Fruit fly (Drosophila melanogaster): ENCODE data around the gene CG5555.

CG5555 gene

dm6 chr3R:19180263-19180893 is at the start of gene CG5555, which contains the start of gene myd (continued):
- TF ChIP-seq CG10631 (GFP tag; optimal IDR thresholded peaks at IDR 0.05) (no peak), Blimp-1 (GFP tag; optimal IDR thresholded peaks at IDR 0.05) (peak; percentile 89), CG6276 (GFP tag; optimal IDR thresholded peaks at IDR 0.05) (no peak), Ets21C (GFP tag; optimal IDR thresholded peaks at IDR 0.05) (peak; percentile 45), acj6 (GFP tag; optimal IDR thresholded peaks at IDR 0.05) (peak; percentile 53), cyc (GFP tag; optimal IDR thresholded peaks at IDR 0.05) (peak; percentile 39), Smox (GFP tag; optimal IDR thresholded peaks at IDR 0.05) (no peak), CG6854 (GFP tag; optimal IDR thresholded peaks at IDR 0.05) (no peak), CG1621 (tag; optimal IDR thresholded peaks at IDR 0.05) (peak; percentile 33)

dm6 chr3R:19229245-19229644 is 48.9 kb upstream of the CG5555 start, which contains the start of the genes CG5250 and Polr2M:
CG5250 (minus strand) TSS chr3R:19229276.
Polr2M (plus strand) TSS chr3R:19229463.
- TF ChIP-seq CG31627 (GFP tag; optimal IDR thresholded peaks at IDR 0.05), result no peak
- TF ChIP-seq Gug (GFP tag; IDR thresholded peaks at IDR 0.05), result no peak
- no peak for TF ChIP-seq dac (GFP tag; optimal IDR thresholded peaks at IDR 0.05)
- TF ChIP-seq fkh (GFP tag; optimal IDR thresholded peaks at IDR 0.05), result no peak
- no peak for TF ChIP-seq Lpt (GFP tag; optimal IDR thresholded peaks at IDR 0.05)
- TF ChIP-seq Ets21C (GFP tag; optimal IDR thresholded peaks at IDR 0.05), result no peak

DNA sequence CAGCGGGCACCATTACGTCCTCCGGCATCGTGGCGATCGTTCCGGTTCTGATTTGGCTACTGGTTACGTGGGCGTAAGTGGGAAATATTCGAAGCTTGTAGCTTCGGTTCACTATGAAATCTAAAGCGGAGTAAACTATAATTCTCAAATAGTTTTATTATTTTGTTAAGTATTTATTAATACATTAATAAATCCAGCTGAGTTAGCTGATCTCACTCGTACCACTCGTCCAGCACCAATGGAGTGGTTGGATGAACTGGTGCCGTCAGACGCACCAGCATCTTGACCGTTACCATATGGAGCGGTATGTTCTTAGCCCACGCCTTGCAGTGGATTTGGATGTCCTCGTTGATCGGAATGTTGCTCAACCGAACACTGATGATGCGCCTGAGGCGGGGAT is 47.7 kb upstream of the CG5555 start, which contains the start of gene CG11703:
Gene CG11703 (minus strand): TSS at position 101 of the 400 bp plus-strand sequence.
- TF ChIP-seq ss (GFP tag; optimal IDR thresholded peaks at IDR 0.05) (no peak), CG10631 (GFP tag; optimal IDR thresholded peaks at IDR 0.05) (no peak), CG6854 (GFP tag; optimal IDR thresholded peaks at IDR 0.05) (no peak)

dm6 chr3R:19226137-19226873 is 46.0 kb upstream of the CG5555 start, which contains the start of gene vib:
vib (minus strand) TSS chr3R:19226651.
- TF ChIP-seq Ets96B (tag; optimal IDR thresholded peaks at IDR 0.05), result peak; percentile 48
- TF ChIP-seq CG6792 (GFP tag; optimal IDR thresholded peaks at IDR 0.05), result peak; percentile 13
- TF ChIP-seq CG31627 (GFP tag; optimal IDR thresholded peaks at IDR 0.05), result no peak
- TF ChIP-seq CG6854 (GFP tag; optimal IDR thresholded peaks at IDR 0.05), result no peak
- no peak for TF ChIP-seq achi (GFP tag; optimal IDR thresholded peaks at IDR 0.05)
- TF ChIP-seq CG11762 (GFP tag; optimal IDR thresholded peaks at IDR 0.05; ENCODE audit: insufficient read depth), result no peak
- TF ChIP-seq CG7368 (GFP tag; optimal IDR thresholded peaks at IDR 0.05), result no peak
- no peak for TF ChIP-seq dsx (GFP tag; optimal IDR thresholded peaks at IDR 0.05; ENCODE audit: poor library complexity, severe bottlenecking)
- TF ChIP-seq CG11294 (GFP tag; IDR thresholded peaks at IDR 0.05), result no peak
- peak; percentile 64 for TF ChIP-seq eg (GFP tag; IDR thresholded peaks at IDR 0.05)
- peak; percentile 34 for TF ChIP-seq vri (GFP tag; optimal IDR thresholded peaks at IDR 0.05)
- TF ChIP-seq CG10631 (GFP tag; optimal IDR thresholded peaks at IDR 0.05), result no peak
- TF ChIP-seq Lpt (GFP tag; optimal IDR thresholded peaks at IDR 0.05), result no peak
- TF ChIP-seq esn (GFP tag; optimal IDR thresholded peaks at IDR 0.05), result peak; percentile 47
- TF ChIP-seq CG11902 (GFP tag; optimal IDR thresholded peaks at IDR 0.05), result no peak
- no peak for TF ChIP-seq Sox14 (GFP tag; optimal IDR thresholded peaks at IDR 0.05)
- no peak for TF ChIP-seq Smox (GFP tag; optimal IDR thresholded peaks at IDR 0.05)
- TF ChIP-seq salr (GFP tag; optimal IDR thresholded peaks at IDR 0.05), result no peak
- TF ChIP-seq CG6808 (GFP tag; optimal IDR thresholded peaks at IDR 0.05), result no peak
- TF ChIP-seq CG16779 (tag; optimal IDR thresholded peaks at IDR 0.05), result no peak
- TF ChIP-seq Eip78C (GFP tag), result peak; percentile 47
- TF ChIP-seq OdsH (GFP tag; optimal IDR thresholded peaks at IDR 0.05), result no peak
- TF ChIP-seq net (GFP tag; optimal IDR thresholded peaks at IDR 0.05), result peak; percentile 38
- TF ChIP-seq ss (GFP tag; optimal IDR thresholded peaks at IDR 0.05), result no peak
- TF ChIP-seq fkh (GFP tag; optimal IDR thresholded peaks at IDR 0.05), result no peak
- TF ChIP-seq CG6276 (GFP tag; optimal IDR thresholded peaks at IDR 0.05), result no peak
- no peak for TF ChIP-seq fd85E (GFP tag; optimal IDR thresholded peaks at IDR 0.05)
- peak; percentile 16 for TF ChIP-seq topi (GFP tag; optimal IDR thresholded peaks at IDR 0.05)
- no peak for TF ChIP-seq CG8319 (GFP tag; optimal IDR thresholded peaks at IDR 0.05)
- no peak for TF ChIP-seq dac (GFP tag; optimal IDR thresholded peaks at IDR 0.05)
- no peak for TF ChIP-seq fd59A (GFP tag; optimal IDR thresholded peaks at IDR 0.05)
- no peak for TF ChIP-seq Eip75B (GFP tag; optimal IDR thresholded peaks at IDR 0.05)
- TF ChIP-seq spab (GFP tag; optimal IDR thresholded peaks at IDR 0.05), result no peak
- TF ChIP-seq CG8632 (GFP tag; optimal IDR thresholded peaks at IDR 0.05), result peak; percentile 29
- peak; percentile 61; the same call in 2 of the 3 replicates for TF ChIP-seq CG6163 (GFP tag; IDR thresholded peaks at IDR 0.05)
- TF ChIP-seq Blimp-1 (GFP tag; optimal IDR thresholded peaks at IDR 0.05), result no peak
